Worm (Caenorhabditis elegans): Measurements from ENCODE around the gene mtm-3.
A peak's percentile ranks its signal among the peaks of the same experiment; 100 is the strongest.

mtm-3 gene

ce11 chrIII:3797180-3798026 is 2.9 kb downstream of the mtm-3 start:
- TF ChIP-seq F26F4.8 (GFP tag; conservative IDR thresholded peaks at IDR 0.05) (no peak), zip-2 (tag; optimal IDR thresholded peaks at IDR 0.05) (no peak), hif-1 (tag; optimal IDR thresholded peaks at IDR 0.05) (no peak), dmd-6 (GFP tag; IDR thresholded peaks at IDR 0.05) (peak; percentile 38; the same call in 1 of the 2 replicates), gei-8 (GFP tag; optimal IDR thresholded peaks at IDR 0.05) (no peak), dmd-8 (GFP tag; IDR thresholded peaks at IDR 0.05) (no peak), unc-62 (GFP tag; optimal IDR thresholded peaks at IDR 0.05 in 1 of 2) (peak in 1 of 2 experiments; percentile 95), unc-62 (tag; optimal IDR thresholded peaks at IDR 0.05) (no peak), lsy-2 (tag; optimal IDR thresholded peaks at IDR 0.05) (peak; percentile 32 to 33), nhr-48 (tag; optimal IDR thresholded peaks at IDR 0.05) (peak; percentile 24), spr-3 (GFP tag; optimal IDR thresholded peaks at IDR 0.05) (no peak), dpl-1 (GFP tag; optimal IDR thresholded peaks at IDR 0.05) (no peak), hmg-1.1 (GFP tag; IDR thresholded peaks at IDR 0.05) (0 out of 2 replicates have a peak, but pooled peaks have one; percentile 28), lim-7 (GFP tag; IDR thresholded peaks at IDR 0.05) (peak; percentile 65), D1046.2 (GFP tag; IDR thresholded peaks at IDR 0.05) (no peak), aha-1 (tag) (peak; percentile 93), ZK337.2 (GFP tag; IDR thresholded peaks at IDR 0.05) (0 out of 2 replicates have a peak, but pooled peaks have one; percentile 7), saeg-2 (GFP tag; IDR thresholded peaks at IDR 0.05) (no peak), jun-1 (tag; optimal IDR thresholded peaks at IDR 0.05) (no peak), snpc-4 (tag; optimal IDR thresholded peaks at IDR 0.05) (no peak), nhr-10 (tag; optimal IDR thresholded peaks at IDR 0.05) (no peak), ces-1 (GFP tag; optimal IDR thresholded peaks at IDR 0.05) (no peak), nhr-237 (tag; optimal IDR thresholded peaks at IDR 0.05) (no peak), nhr-11 (tag; optimal IDR thresholded peaks at IDR 0.05) (no peak), attf-4 (tag; optimal IDR thresholded peaks at IDR 0.05) (no peak), madf-9 (GFP tag; conservative IDR thresholded peaks at IDR 0.05) (0 out of 2 replicates have a peak, but pooled peaks have one; percentile 7), nhr-76 (tag; optimal IDR thresholded peaks at IDR 0.05) (no peak), set-16 (GFP tag; IDR thresholded peaks at IDR 0.05) (peak; percentile 48; the same call in 1 of the 2 replicates), hlh-11 (tag; optimal IDR thresholded peaks at IDR 0.05) (peak; percentile 52), lin-15B (tag; optimal IDR thresholded peaks at IDR 0.05) (no peak), madf-5 (GFP tag; IDR thresholded peaks at IDR 0.05) (no peak), zfp-3 (GFP tag; conservative IDR thresholded peaks at IDR 0.05) (0 out of 2 replicates have a peak, but pooled peaks have one; percentile 25), nhr-41 (GFP tag; IDR thresholded peaks at IDR 0.05) (no peak), ama-1 (optimal IDR thresholded peaks at IDR 0.05) (peak; percentile 6), mdl-1 (tag; optimal IDR thresholded peaks at IDR 0.05) (peak in 1 of 2 experiments; percentile 59), snpc-1.2 (GFP tag; IDR thresholded peaks at IDR 0.05) (no peak), F44E2.7 (GFP tag; IDR thresholded peaks at IDR 0.05) (no peak), dmd-9 (GFP tag; IDR thresholded peaks at IDR 0.05) (0 out of 2 replicates have a peak, but pooled peaks have one; percentile 30), daf-16 (GFP tag; optimal IDR thresholded peaks at IDR 0.05) (peak in 1 of 2 experiments; percentile 47), daf-16 (tag; optimal IDR thresholded peaks at IDR 0.05) (peak; percentile 36), lir-3 (tag; optimal IDR thresholded peaks at IDR 0.05) (no peak), mxl-3 (GFP tag; optimal IDR thresholded peaks at IDR 0.05) (peak; percentile 37), dve-1 (tag; optimal IDR thresholded peaks at IDR 0.05; ENCODE audit: insufficient read depth) (peak; percentile 30), mep-1 (tag; optimal IDR thresholded peaks at IDR 0.05) (peak; percentile 47), ztf-11 (tag; optimal IDR thresholded peaks at IDR 0.05) (no peak), php-3 (GFP tag; IDR thresholded peaks at IDR 0.05) (peak; percentile 38; the same call in 1 of the 2 replicates), sdz-12 (GFP tag; optimal IDR thresholded peaks at IDR 0.05) (no peak), nhr-28 (tag; optimal IDR thresholded peaks at IDR 0.05) (peak; percentile 23), Y5F2A.4 (GFP tag; optimal IDR thresholded peaks at IDR 0.05) (no peak), hlh-30 (tag; optimal IDR thresholded peaks at IDR 0.05; ENCODE audit: insufficient read depth) (peak; percentile 85)

Measured in whole organism, L4 larva.